Worm (Caenorhabditis elegans): ENCODE measurements around the gene K08E7.8.

DNA sequence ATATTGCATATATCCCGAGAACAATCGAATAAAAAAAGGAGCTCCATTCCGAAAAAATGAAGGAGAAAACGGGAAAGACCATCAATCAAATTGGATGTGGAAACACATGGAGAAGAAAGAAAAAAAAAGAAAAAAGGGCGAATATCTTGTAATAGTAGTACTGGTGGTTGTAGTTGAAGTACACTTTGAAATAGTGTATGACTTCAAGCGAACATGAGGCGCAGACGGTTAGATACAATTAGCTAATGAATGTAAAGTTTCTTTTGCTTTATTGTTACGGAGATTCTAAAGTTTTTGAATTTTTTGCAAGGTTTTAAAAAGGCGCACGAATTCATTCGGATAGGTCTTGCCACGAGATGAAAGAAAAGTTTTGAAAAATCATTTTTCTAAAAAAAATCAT is 46.6 kb upstream of the K08E7.8 start:
- no peak for TF ChIP-seq flt-1 (GFP tag; IDR thresholded peaks at IDR 0.05)
- no peak for TF ChIP-seq ztf-23 (GFP tag; IDR thresholded peaks at IDR 0.05)

Measured in whole organism, midembryonic.